Worm (Caenorhabditis elegans) whole organism, L2 larva: ENCODE results near the gene Y39G8B.7.

Source experiments
- C34F6.9 ChIP-seq: fragments of 150-350 bp; optimal IDR thresholded peaks from 2 replicates; lab custom pipeline; 2014; ENCODE audit warnings: missing biosample characterization, missing genetic modification characterization
- F13H6.1 ChIP-seq: sonication (generic microtip); optimal IDR thresholded peaks from 2 replicates; lab custom pipeline; 2016; ENCODE audit warnings: missing genetic modification characterization, missing compliant biosample characterization
- Y55F3AM.14 ChIP-seq: fragments of 200-800 bp; sonication (Bioruptor generic); optimal IDR thresholded peaks from 2 replicates; lab custom pipeline; 2018; ENCODE audit warnings: mild to moderate bottlenecking, missing genetic modification characterization, missing compliant biosample characterization
- ZK546.5 ChIP-seq: sonication (generic microtip); optimal IDR thresholded peaks from 2 replicates; lab custom pipeline; 2017; ENCODE audit warnings: missing biosample characterization, missing genetic modification characterization
- alr-1 ChIP-seq: fragments of 150-350 bp; optimal IDR thresholded peaks from 2 replicates; lab custom pipeline; 2014; ENCODE audit warnings: missing biosample characterization, missing genetic modification characterization
- aly-2 ChIP-seq: fragments of 150-350 bp; optimal IDR thresholded peaks from 2 replicates; lab custom pipeline; 2014; ENCODE audit warnings: missing biosample characterization, missing genetic modification characterization
- ama-1 ChIP-seq: fragments of 150-350 bp; optimal IDR thresholded peaks from 2 replicates; lab custom pipeline; 2018; ENCODE audit warnings: inconsistent platforms
- crh-2 ChIP-seq: sonication (generic microtip); optimal IDR thresholded peaks from 2 replicates; lab custom pipeline; 2017; ENCODE audit warnings: missing biosample characterization, missing genetic modification characterization
- egl-27 ChIP-seq: sonication (generic microtip); optimal IDR thresholded peaks from 3 replicates; lab custom pipeline; 2017; ENCODE audit warnings: missing biosample characterization, missing genetic modification reagents, missing genetic modification characterization
- fos-1 ChIP-seq: fragments of 150-350 bp; optimal IDR thresholded peaks from 2 replicates; lab custom pipeline; 2014; ENCODE audit warnings: missing biosample characterization, missing genetic modification characterization
- gmeb-1 ChIP-seq: fragments of 150-350 bp; optimal IDR thresholded peaks from 2 replicates; lab custom pipeline; 2014; ENCODE audit warnings: missing biosample characterization, missing genetic modification characterization
- lin-11 ChIP-seq: fragments of 150-350 bp; sonication (generic microtip); optimal IDR thresholded peaks from 2 replicates; lab custom pipeline; 2014; ENCODE audit warnings: missing biosample characterization, missing genetic modification characterization, inconsistent platforms, mixed read lengths
- lin-13 ChIP-seq: fragments of 150-350 bp; optimal IDR thresholded peaks from 2 replicates; lab custom pipeline; 2014; ENCODE audit warnings: missing biosample characterization, missing genetic modification reagents, missing genetic modification characterization
- lin-39 ChIP-seq: fragments of 150-350 bp; optimal IDR thresholded peaks from 2 replicates; lab custom pipeline; 2014; ENCODE audit warnings: missing biosample characterization, missing genetic modification reagents, missing genetic modification characterization
- lsy-2 ChIP-seq, 2 experiments: fragments of 150-350 bp in 1 of 2; sonication (generic microtip) in 1 of 2; optimal IDR thresholded peaks; 2 replicates each; lab custom pipeline; 2014 to 2017; ENCODE audit warnings: missing biosample characterization in 2 of 2, missing genetic modification characterization in 2 of 2
- mab-5 ChIP-seq: fragments of 150-350 bp; optimal IDR thresholded peaks from 2 replicates; lab custom pipeline; 2014; ENCODE audit warnings: missing biosample characterization, missing genetic modification characterization
- nhr-11 ChIP-seq: fragments of 150-350 bp; optimal IDR thresholded peaks from 2 replicates; lab custom pipeline; 2014; ENCODE audit warnings: missing biosample characterization, missing genetic modification characterization
- nhr-12 ChIP-seq: fragments of 150-350 bp; optimal IDR thresholded peaks from 2 replicates; lab custom pipeline; 2014; ENCODE audit warnings: missing biosample characterization, missing genetic modification characterization
- nhr-129 ChIP-seq: fragments of 150-350 bp; optimal IDR thresholded peaks from 2 replicates; lab custom pipeline; 2014; ENCODE audit warnings: missing biosample characterization, missing genetic modification characterization
- nhr-21 ChIP-seq: fragments of 150-350 bp; optimal IDR thresholded peaks from 2 replicates; lab custom pipeline; 2014; ENCODE audit warnings: missing biosample characterization, missing genetic modification characterization
- nhr-23 ChIP-seq: fragments of 150-350 bp; optimal IDR thresholded peaks from 2 replicates; lab custom pipeline; 2014; ENCODE audit warnings: missing biosample characterization, missing genetic modification reagents, missing genetic modification characterization
- nhr-237 ChIP-seq: fragments of 150-350 bp; optimal IDR thresholded peaks from 2 replicates; lab custom pipeline; 2014; ENCODE audit warnings: missing biosample characterization, missing genetic modification characterization
- peb-1 ChIP-seq: fragments of 150-350 bp; optimal IDR thresholded peaks from 2 replicates; lab custom pipeline; 2014; ENCODE audit warnings: missing biosample characterization, missing genetic modification characterization
- sem-4 ChIP-seq: fragments of 150-350 bp; optimal IDR thresholded peaks from 2 replicates; lab custom pipeline; 2014; ENCODE audit warnings: missing biosample characterization, missing genetic modification reagents, missing genetic modification characterization
- skn-1 ChIP-seq: sonication (generic microtip); optimal IDR thresholded peaks from 2 replicates; lab custom pipeline; 2017; ENCODE audit warnings: missing biosample characterization, missing genetic modification characterization
- sma-3 ChIP-seq: sonication (generic microtip); optimal IDR thresholded peaks from 2 replicates; lab custom pipeline; 2016; ENCODE audit warnings: missing genetic modification reagents, missing genetic modification characterization, missing compliant biosample characterization
- sma-9 ChIP-seq, 2 experiments: fragments of 150-350 bp in 1 of 2; sonication (generic microtip) in 1 of 2; optimal IDR thresholded peaks; 2 replicates each; lab custom pipeline; 2014 to 2016; ENCODE audit warnings: missing genetic modification characterization in 2 of 2, mild to moderate bottlenecking in 1 of 2, missing biosample characterization in 1 of 2, missing compliant biosample characterization in 1 of 2, missing genetic modification reagents in 1 of 2, moderate library complexity in 1 of 2
- unc-62 ChIP-seq: fragments of 150-350 bp; optimal IDR thresholded peaks from 2 replicates; lab custom pipeline; 2014; ENCODE audit warnings: missing biosample characterization, missing genetic modification reagents, missing genetic modification characterization
- ztf-1 ChIP-seq: fragments of 200-800 bp; sonication (Bioruptor generic); conservative IDR thresholded peaks from 2 replicates; pipeline ENCODE4 v1.3.6; 2022; ENCODE audit warnings: missing genetic modification characterization, missing compliant biosample characterization
- ztf-11 ChIP-seq: sonication (generic microtip); optimal IDR thresholded peaks from 2 replicates; lab custom pipeline; 2017; ENCODE audit warnings: missing biosample characterization, missing genetic modification characterization
- ztf-4 ChIP-seq: fragments of 150-350 bp; optimal IDR thresholded peaks from 2 replicates; lab custom pipeline; 2014; ENCODE audit warnings: missing biosample characterization, missing genetic modification characterization

Y39G8B.7 gene

DNA sequence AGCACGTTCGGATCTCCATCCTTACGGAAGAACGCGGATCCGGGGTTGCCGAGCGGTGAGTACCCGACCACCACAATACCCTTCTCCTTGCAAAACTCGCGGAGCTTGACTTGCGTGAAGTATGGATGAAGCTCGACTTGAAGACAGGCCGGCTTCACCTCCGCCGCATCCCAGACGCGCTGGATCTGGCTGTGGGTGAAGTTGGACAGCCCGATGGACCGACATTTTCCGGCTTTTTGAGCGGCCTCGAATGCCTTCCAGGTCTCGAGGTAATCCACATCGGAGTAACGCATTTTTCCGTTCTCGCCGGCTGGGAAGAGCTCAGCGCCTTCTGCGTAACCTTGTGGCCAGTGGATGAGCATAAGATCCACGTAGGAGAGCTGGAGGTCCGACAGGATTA lies 22.6 kb downstream of the Y39G8B.7 start:
- TF ChIP-seq nhr-12 (no peak), nhr-11 (tag; lab: Kevin White, UChicago) (no peak), nhr-129 (tag; lab: Kevin White, UChicago) (no peak), crh-2 (tag; lab: Kevin White, UChicago) (no peak), egl-27 (tag; lab: Kevin White, UChicago) (no peak), skn-1 (tag; lab: Kevin White, UChicago) (no peak), mab-5 (tag; lab: Kevin White, UChicago) (no peak)

DNA sequence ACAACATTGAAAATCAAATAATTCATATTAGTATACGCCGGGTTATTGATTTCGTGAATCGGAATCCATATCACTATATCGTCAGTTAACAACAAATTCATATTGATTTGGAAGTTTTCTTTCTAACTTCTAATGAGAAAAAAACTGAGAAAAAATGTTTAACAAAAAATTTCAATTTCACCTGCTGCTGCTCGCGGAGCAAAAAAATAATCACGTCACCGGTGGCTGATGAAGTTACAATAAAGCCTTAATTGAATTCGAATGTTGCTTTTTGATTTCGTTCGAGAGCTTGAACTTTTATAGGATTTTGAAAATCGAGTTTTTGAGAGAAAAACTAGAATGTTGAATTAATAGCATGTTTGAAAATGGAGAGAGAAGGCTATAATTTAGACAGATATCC lies 25.9 kb downstream of the Y39G8B.7 start, which contains the start of gene sre-43:
Gene sre-43 (minus strand): TSS at position 101 of the 400 bp plus-strand sequence.
- TF ChIP-seq gmeb-1: no peak
- TF ChIP-seq nhr-12: no peak
- TF ChIP-seq F13H6.1 (tag; lab: Kevin White, UChicago): no peak
- TF ChIP-seq ztf-4 (tag; lab: Kevin White, UChicago): no peak
- no peak for TF ChIP-seq lin-11 (tag; lab: Kevin White, UChicago)
- no peak for TF ChIP-seq crh-2 (tag; lab: Kevin White, UChicago)
- no peak for TF ChIP-seq lin-13 (GFP tag; lab: Kevin White, UChicago)
- TF ChIP-seq unc-62 (GFP tag; lab: Kevin White, UChicago): no peak
- TF ChIP-seq lin-39 (tag; lab: Kevin White, UChicago): no peak
- no peak for TF ChIP-seq ztf-11 (tag; lab: Kevin White, UChicago)
- TF ChIP-seq sem-4 (tag; lab: Kevin White, UChicago): no peak
- no peak for TF ChIP-seq skn-1 (tag; lab: Kevin White, UChicago)

DNA sequence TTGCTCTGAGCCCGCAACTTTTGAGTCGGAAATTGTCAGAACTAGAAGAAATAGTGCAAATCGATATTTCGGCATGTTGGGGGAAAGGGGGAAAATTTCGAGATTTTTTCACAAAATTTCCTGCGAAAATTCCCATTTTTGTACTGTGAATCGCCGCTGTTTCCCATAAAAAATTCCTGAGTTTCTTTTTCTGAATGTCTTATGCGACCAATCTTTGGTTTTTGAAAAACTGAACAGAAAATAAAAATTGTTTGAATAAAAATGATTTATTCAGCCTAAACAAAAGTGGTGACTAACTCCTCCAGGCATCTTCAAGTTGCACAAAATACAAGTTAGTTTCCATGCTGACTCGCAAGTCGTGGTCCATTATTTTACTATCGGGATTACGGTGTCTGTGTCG lies 28.6 kb downstream of the Y39G8B.7 start, which contains the start of gene W07G1.7:
Gene W07G1.7 (minus strand): TSS at position 101 of the 400 bp plus-strand sequence.
- TF ChIP-seq nhr-12: no peak
- no peak for TF ChIP-seq lin-11 (tag; lab: Kevin White, UChicago)
- no peak for TF ChIP-seq alr-1
- TF ChIP-seq C34F6.9 (tag; lab: Kevin White, UChicago): no peak
- no peak for TF ChIP-seq ztf-4 (tag; lab: Kevin White, UChicago)
- no peak for TF ChIP-seq ama-1 (lab: Kevin White, UChicago)
- no peak for TF ChIP-seq sma-9 (GFP tag; optimal IDR thresholded peaks at IDR 0.05; lab: Kevin White, UChicago)
- no peak for TF ChIP-seq sma-9 (tag; optimal IDR thresholded peaks at IDR 0.05; lab: Kevin White, UChicago)
- no peak for TF ChIP-seq nhr-129 (tag; lab: Kevin White, UChicago)
- TF ChIP-seq sem-4 (tag; lab: Kevin White, UChicago): no peak
- TF ChIP-seq ZK546.5 (tag; lab: Kevin White, UChicago): no peak
- TF ChIP-seq F13H6.1 (tag; lab: Kevin White, UChicago): no peak
- TF ChIP-seq peb-1 (tag; lab: Kevin White, UChicago): no peak

DNA sequence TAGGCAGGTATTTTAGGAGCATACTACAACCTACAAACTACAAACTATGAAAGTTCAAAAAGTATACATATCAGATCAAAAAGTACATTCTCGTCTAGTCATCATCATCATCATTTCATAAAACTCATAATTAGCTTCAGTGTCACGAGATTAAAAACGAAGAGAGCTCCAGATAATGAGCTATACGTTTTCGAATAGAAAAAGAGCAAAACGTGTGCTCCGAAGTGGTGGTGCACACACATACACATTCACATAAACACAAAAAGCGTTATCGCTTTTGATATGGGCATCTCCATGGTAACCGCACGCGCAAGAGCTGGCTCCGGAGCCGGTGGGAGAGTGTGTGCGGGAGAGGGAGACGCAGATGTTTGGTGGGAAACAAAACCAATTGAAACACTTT lies 30.5 kb downstream of the Y39G8B.7 start:
- TF ChIP-seq nhr-21 (tag; lab: Kevin White, UChicago) (no peak), aly-2 (tag; lab: Kevin White, UChicago) (no peak), F13H6.1 (tag; lab: Kevin White, UChicago) (no peak), nhr-23 (tag; lab: Kevin White, UChicago) (no peak), ZK546.5 (tag; lab: Kevin White, UChicago) (no peak), peb-1 (tag; lab: Kevin White, UChicago) (no peak), ztf-1 (no peak), egl-27 (tag; lab: Kevin White, UChicago) (no peak), fos-1 (tag; lab: Kevin White, UChicago) (no peak)

DNA sequence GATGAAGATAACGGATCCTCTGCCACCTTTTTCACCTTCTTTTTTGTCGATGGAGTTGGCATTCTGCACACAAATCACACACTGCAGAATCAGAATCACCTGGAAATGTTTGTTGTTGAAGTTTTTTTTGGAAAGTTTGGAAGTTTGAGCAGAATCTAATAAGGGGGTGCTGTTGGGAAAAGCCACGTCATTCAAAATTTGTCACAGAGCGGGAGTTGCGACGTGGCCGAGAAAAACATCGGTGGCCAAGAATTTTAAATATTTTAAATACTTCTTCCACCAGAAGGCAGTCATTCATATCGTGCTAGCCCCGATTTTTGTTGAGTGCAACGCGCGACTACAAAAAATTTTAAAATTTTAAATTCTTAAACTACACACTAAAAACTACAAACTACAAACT lies 32.5 kb downstream of the Y39G8B.7 start, which contains the start of gene rpi-1:
Gene rpi-1 (minus strand): TSS at position 101 of the 400 bp plus-strand sequence.
- no peak for TF ChIP-seq sma-3
- TF ChIP-seq egl-27 (tag; lab: Kevin White, UChicago): no peak
- TF ChIP-seq nhr-129 (tag; lab: Kevin White, UChicago): no peak
- TF ChIP-seq lin-11 (tag; lab: Kevin White, UChicago): no peak
- TF ChIP-seq unc-62 (GFP tag; lab: Kevin White, UChicago): no peak
- TF ChIP-seq gmeb-1: no peak
- no peak for TF ChIP-seq nhr-11 (tag; lab: Kevin White, UChicago)
- TF ChIP-seq lsy-2 (tag; optimal IDR thresholded peaks at IDR 0.05; lab: Kevin White, UChicago): no peak
- no peak for TF ChIP-seq skn-1 (tag; lab: Kevin White, UChicago)
- TF ChIP-seq C34F6.9 (tag; lab: Kevin White, UChicago): no peak
- no peak for TF ChIP-seq Y55F3AM.14 (GFP tag; lab: Kevin White, UChicago)
- no peak for TF ChIP-seq mab-5 (tag; lab: Kevin White, UChicago)
- no peak for TF ChIP-seq nhr-237 (tag; lab: Kevin White, UChicago)
